Worm (Caenorhabditis elegans) whole organism, early embryonic: ENCODE data around the gene Y45G12C.10.

Source experiments
- B0310.2 ChIP-seq: sonication (generic microtip); optimal IDR thresholded peaks from 2 replicates; lab custom pipeline; 2016; ENCODE audit warnings: mild to moderate bottlenecking, missing genetic modification characterization, missing compliant biosample characterization
- F13C5.2 ChIP-seq: sonication (generic microtip); optimal IDR thresholded peaks from 2 replicates; lab custom pipeline; 2017; ENCODE audit warnings: mild to moderate bottlenecking, missing genetic modification characterization, inconsistent platforms, missing compliant biosample characterization
- ama-1 ChIP-seq: fragments of 150-350 bp; optimal IDR thresholded peaks from 2 replicates; lab custom pipeline; 2014
- ceh-36 ChIP-seq: sonication (generic microtip); optimal IDR thresholded peaks from 2 replicates; lab custom pipeline; 2016; ENCODE audit warnings: missing genetic modification characterization, inconsistent platforms, missing compliant biosample characterization
- flt-1 ChIP-seq: fragments of 200-800 bp; sonication (Bioruptor generic); IDR thresholded peaks from 2 replicates; pipeline ENCODE4 v1.3.6; 2022; ENCODE audit warnings: missing genetic modification characterization, missing compliant biosample characterization
- hnd-1 ChIP-seq: sonication (generic microtip); optimal IDR thresholded peaks from 2 replicates; lab custom pipeline; 2016; ENCODE audit warnings: missing genetic modification characterization, missing compliant biosample characterization
- pes-1 ChIP-seq: fragments of 200-800 bp; sonication (Bioruptor generic); IDR thresholded peaks from 2 replicates; pipeline ENCODE4 v1.3.6; 2022; ENCODE audit warnings: missing genetic modification reagents, missing genetic modification characterization, missing compliant biosample characterization
- scrt-1 ChIP-seq: fragments of 200-800 bp; sonication (Bioruptor generic); IDR thresholded peaks from 2 replicates; pipeline ENCODE4 v1.3.6; 2022; ENCODE audit warnings: missing genetic modification characterization, missing compliant biosample characterization
- sea-1 ChIP-seq: fragments of 200-800 bp; sonication (Bioruptor generic); conservative IDR thresholded peaks from 2 replicates; pipeline ENCODE4 v1.3.6; 2022; ENCODE audit warnings: missing genetic modification characterization, missing compliant biosample characterization
- tbx-11 ChIP-seq: fragments of 200-800 bp; sonication (Bioruptor generic); IDR thresholded peaks from 2 replicates; pipeline ENCODE4 v1.3.6; 2022; ENCODE audit warnings: missing genetic modification characterization, missing compliant biosample characterization
- tra-4 ChIP-seq: sonication (generic microtip); optimal IDR thresholded peaks from 2 replicates; lab custom pipeline; 2017; ENCODE audit warnings: missing genetic modification characterization, missing compliant biosample characterization

DNA sequence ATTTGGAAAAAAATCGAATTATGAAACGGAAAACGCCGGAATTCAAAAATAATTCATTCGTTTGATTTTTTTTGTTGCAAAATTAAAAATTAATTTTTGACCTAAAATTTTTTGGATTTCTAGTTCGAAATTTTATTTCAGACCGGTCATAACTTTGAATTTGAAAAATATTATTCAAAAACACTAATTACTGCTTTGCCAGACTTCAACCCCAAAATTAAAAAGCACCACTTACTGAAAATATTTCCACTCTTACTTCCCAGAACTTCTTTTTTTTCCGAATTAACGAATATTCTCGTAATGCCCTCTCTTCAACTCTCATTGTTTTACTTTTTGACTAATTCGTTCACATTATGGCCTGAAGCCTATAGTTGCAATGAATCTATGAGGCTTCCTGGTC is 41.4 kb upstream of the Y45G12C.10 start, which contains the start of gene srt-4:
- no peak for TF ChIP-seq F13C5.2 (tag; lab: Kevin White, UChicago)
- no peak for TF ChIP-seq tbx-11 (GFP tag; lab: Robert Waterston, UW)
- no peak for TF ChIP-seq ama-1 (lab: Kevin White, UChicago)
- no peak for TF ChIP-seq sea-1
- no peak for TF ChIP-seq scrt-1 (GFP tag; lab: Robert Waterston, UW)
- no peak for TF ChIP-seq flt-1
- TF ChIP-seq hnd-1 (tag; lab: Kevin White, UChicago) = no peak
- TF ChIP-seq ceh-36 = no peak
- TF ChIP-seq B0310.2 = no peak
- TF ChIP-seq tra-4 = no peak
- TF ChIP-seq pes-1 = no peak
